Worm (Caenorhabditis elegans): Measurements from ENCODE around the gene T27D12.1.

Gene T27D12.1

DNA sequence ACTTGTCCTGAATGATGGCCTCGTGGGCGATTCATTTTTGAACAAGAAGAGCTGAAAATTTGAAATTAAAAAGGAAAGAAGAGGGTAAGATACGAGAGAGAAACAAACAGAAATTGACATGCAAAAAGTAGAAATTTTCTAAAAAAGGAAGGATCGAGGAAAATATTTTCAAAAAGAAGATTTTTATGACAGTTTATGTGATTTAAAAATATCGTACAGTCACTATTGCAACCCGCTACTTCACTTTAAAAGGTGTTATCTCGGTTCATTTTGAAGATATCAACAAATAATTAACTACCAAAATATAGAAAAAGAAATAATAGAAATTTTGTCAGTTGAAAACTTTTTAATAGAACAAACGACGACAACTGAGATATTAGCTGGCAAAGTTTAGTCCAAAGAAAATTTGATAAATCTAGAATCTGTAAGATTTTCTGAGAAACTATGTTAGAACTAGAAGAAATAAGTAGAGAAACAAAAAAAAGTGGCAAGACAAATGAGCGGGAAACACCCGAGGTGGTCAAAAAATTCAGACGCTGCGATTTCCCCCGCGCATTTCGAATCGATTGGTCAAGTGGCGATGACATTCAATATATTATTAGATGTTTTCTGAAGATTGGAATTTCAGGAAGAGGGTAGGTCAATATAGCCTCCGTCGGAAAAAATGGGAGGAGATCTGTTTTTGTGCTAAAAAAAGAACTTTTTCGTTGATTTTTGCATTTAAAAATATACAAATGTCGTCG lies 18.7 kb upstream of the T27D12.1 start, which contains the start of gene Y6D1A.1:
Gene Y6D1A.1 (minus strand): TSS at position 51 of the 743 bp plus-strand sequence.
- TF ChIP-seq ceh-27 (GFP tag; optimal IDR thresholded peaks at IDR 0.05): no peak
- TF ChIP-seq madf-6 (GFP tag; IDR thresholded peaks at IDR 0.05): peak; percentile 95
- TF ChIP-seq athp-1 (tag; optimal IDR thresholded peaks at IDR 0.05): no peak
- TF ChIP-seq hsf-1 (GFP tag; IDR thresholded peaks at IDR 0.05): 0 out of 2 replicates have a peak, but pooled peaks have one; percentile 62
- peak in 1 of 3 experiments; percentile 4 for TF ChIP-seq lin-35 (GFP tag; optimal IDR thresholded peaks at IDR 0.05)
- TF ChIP-seq rcor-1 (GFP tag; IDR thresholded peaks at IDR 0.05): no peak; the same call in 1 of the 2 replicates
- TF ChIP-seq F33H1.4 (GFP tag; IDR thresholded peaks at IDR 0.05): peak; percentile 59; the same call in 1 of the 2 replicates
- TF ChIP-seq lsl-1 (GFP tag; optimal IDR thresholded peaks at IDR 0.05): peak; percentile 55
- TF ChIP-seq ztf-6 (GFP tag; IDR thresholded peaks at IDR 0.05): no peak
- peak; percentile 28; the same call in 1 of the 2 replicates for TF ChIP-seq hmg-1.2 (GFP tag; IDR thresholded peaks at IDR 0.05)
- TF ChIP-seq efl-1 (GFP tag; optimal IDR thresholded peaks at IDR 0.05): peak; percentile 90
- TF ChIP-seq xnd-1 (tag; optimal IDR thresholded peaks at IDR 0.05): peak; percentile 59
- TF ChIP-seq dox-1 (GFP tag; IDR thresholded peaks at IDR 0.05): peak; percentile 17; the same call in 1 of the 2 replicates
- peak; percentile 80 for TF ChIP-seq madf-8 (GFP tag; conservative IDR thresholded peaks at IDR 0.05)
- peak; percentile 59; the same call in 1 of the 2 replicates for TF ChIP-seq madf-3 (GFP tag; IDR thresholded peaks at IDR 0.05)
- 0 out of 2 replicates have a peak, but pooled peaks have one; percentile 33 for TF ChIP-seq ekl-4 (GFP tag; IDR thresholded peaks at IDR 0.05)
- TF ChIP-seq D2030.7 (GFP tag; IDR thresholded peaks at IDR 0.05): peak; percentile 50; the same call in 1 of the 2 replicates
- TF ChIP-seq B0336.3 (GFP tag; IDR thresholded peaks at IDR 0.05): no peak
- TF ChIP-seq dpl-1 (GFP tag; optimal IDR thresholded peaks at IDR 0.05): peak; percentile 43
- peak; percentile 68 for TF ChIP-seq ceh-91 (GFP tag; IDR thresholded peaks at IDR 0.05)

DNA sequence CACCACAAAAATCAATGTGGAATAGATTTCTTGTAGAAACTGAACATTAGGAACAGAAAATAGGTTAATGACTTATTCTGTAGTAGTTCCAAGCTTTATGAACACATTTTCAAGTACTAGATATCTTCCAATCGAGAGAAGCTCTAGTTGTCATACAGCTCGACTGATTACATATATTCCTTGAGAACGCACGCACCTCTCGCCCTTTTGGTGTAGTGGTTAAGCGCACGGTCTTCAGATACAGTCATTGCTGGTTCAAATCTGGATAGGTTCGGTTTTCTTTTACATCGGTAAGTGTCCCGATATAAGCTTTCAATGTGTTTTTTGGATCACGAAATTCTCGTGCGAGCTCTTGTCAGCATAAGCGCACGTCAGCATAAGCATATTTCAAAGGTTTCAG lies 17.7 kb upstream of the T27D12.1 start:
- peak; percentile 65 for TF ChIP-seq tbp1 (GFP tag; optimal IDR thresholded peaks at IDR 0.05)

DNA sequence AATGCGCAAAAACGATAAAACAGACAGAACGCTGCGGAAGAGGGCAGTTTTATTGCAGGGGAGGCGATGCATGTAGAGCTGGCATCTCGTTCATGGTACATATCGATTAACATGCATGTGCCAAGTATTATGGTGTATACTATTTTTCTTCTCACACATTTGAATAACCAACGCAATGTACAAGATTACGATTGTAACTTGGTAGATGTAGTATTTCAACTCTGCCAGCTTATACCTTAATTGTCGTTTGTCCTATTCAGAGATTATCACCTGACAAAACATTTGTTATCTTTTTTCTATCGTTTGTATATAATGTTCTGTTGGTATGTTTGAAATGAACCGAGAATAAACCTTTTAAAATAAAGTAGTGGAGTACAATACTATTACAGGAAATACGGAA lies 12.5 kb upstream of the T27D12.1 start, which contains the start of gene pes-5:
Gene pes-5 (minus strand): TSS at position 101 of the 400 bp plus-strand sequence.
- TF ChIP-seq lsy-27 (tag; optimal IDR thresholded peaks at IDR 0.05; ENCODE audit: borderline replicate concordance, insufficient read depth) (no peak), bed-2 (GFP tag; IDR thresholded peaks at IDR 0.05) (no peak), tbp1 (GFP tag; optimal IDR thresholded peaks at IDR 0.05) (no peak), tlf-1 (GFP tag; optimal IDR thresholded peaks at IDR 0.05) (no peak), die-1 (tag; optimal IDR thresholded peaks at IDR 0.05) (no peak), nfya-1 (tag; optimal IDR thresholded peaks at IDR 0.05; ENCODE audit: borderline replicate concordance, insufficient read depth) (no peak), ekl-4 (GFP tag; IDR thresholded peaks at IDR 0.05) (no peak), snpc-4 (GFP tag; optimal IDR thresholded peaks at IDR 0.05) (no peak), snpc-4 (tag; optimal IDR thresholded peaks at IDR 0.05) (no peak), ztf-22 (GFP tag; optimal IDR thresholded peaks at IDR 0.05) (no peak)

DNA sequence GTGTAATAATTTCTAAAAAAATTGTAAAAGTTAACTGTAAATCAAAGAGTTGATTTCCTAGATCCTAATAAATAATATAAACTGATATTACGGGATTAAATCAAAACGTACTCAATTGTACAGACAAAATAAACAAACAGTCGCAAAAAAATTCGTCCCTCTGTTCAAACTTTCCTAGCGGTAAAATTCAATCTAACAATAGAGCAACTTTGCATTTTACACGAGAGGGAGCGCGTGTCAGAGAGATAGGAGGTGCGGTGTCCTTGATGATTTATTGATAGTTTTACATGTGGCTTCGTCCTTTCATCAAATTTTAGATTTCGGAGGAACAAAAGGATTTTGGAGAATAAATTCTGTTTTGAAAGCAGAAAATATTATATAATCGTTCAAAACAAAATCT lies 11.8 kb upstream of the T27D12.1 start:
- TF ChIP-seq mes-4 (tag; optimal IDR thresholded peaks at IDR 0.05) (no peak), tbx-9 (tag; optimal IDR thresholded peaks at IDR 0.05; ENCODE audit: borderline replicate concordance) (no peak), snpc-1.1 (tag; optimal IDR thresholded peaks at IDR 0.05; ENCODE audit: insufficient read depth) (no peak), B0035.1 (tag; optimal IDR thresholded peaks at IDR 0.05) (no peak), ztf-28 (GFP tag; IDR thresholded peaks at IDR 0.05) (no peak), dox-1 (GFP tag; IDR thresholded peaks at IDR 0.05) (no peak), F57A8.1 (GFP tag; optimal IDR thresholded peaks at IDR 0.05) (no peak), lin-40 (tag; optimal IDR thresholded peaks at IDR 0.05) (no peak), lsy-27 (tag; optimal IDR thresholded peaks at IDR 0.05; ENCODE audit: borderline replicate concordance, insufficient read depth) (no peak), attf-3 (GFP tag; conservative IDR thresholded peaks at IDR 0.05) (no peak), bed-1 (GFP tag; IDR thresholded peaks at IDR 0.05) (no peak), dpl-1 (GFP tag; optimal IDR thresholded peaks at IDR 0.05) (no peak), nhr-80 (tag; optimal IDR thresholded peaks at IDR 0.05) (peak; percentile 31), B0336.3 (GFP tag; IDR thresholded peaks at IDR 0.05) (no peak), madf-6 (GFP tag; IDR thresholded peaks at IDR 0.05) (no peak), Y53F4B.3 (GFP tag; IDR thresholded peaks at IDR 0.05) (no peak), attf-5 (GFP tag; optimal IDR thresholded peaks at IDR 0.05) (peak; percentile 7)
